Fruit fly (Drosophila melanogaster): ENCODE data around the gene CG33493.

The CG33493 gene

DNA sequence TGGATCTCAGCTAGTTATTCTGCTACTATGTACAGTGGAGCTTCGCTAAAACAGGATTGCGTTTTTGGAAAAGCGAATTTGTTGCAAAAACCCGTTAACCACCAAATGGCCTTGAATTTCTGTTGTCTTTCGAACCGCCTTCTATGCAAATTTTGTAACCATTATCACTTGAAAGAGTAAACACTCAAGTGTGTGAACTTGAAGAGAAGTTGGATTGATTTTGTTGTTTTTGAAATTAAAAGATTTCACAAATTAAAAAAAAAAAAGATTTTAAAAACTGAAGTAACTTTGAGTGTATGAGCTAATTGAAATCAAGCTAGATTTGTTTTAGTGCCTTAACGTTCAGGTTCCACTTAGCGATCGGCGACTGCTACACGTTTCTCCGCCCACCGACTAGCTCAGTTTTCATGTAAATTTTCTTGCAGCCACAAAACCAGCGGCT lies 9.0 kb downstream of the CG33493 start (continued):
- TF ChIP-seq CG6683 (GFP tag; optimal IDR thresholded peaks at IDR 0.05) (peak; percentile 18), CG30431 (GFP tag; optimal IDR thresholded peaks at IDR 0.05) (peak; percentile 40), yki (optimal IDR thresholded peaks at IDR 0.05) (no peak), CG14441 (GFP tag; IDR thresholded peaks at IDR 0.05) (peak; percentile 68), CG13287 (GFP tag; IDR thresholded peaks at IDR 0.05; ENCODE audit: partially characterized antibody) (no peak), Ets97D (GFP tag; optimal IDR thresholded peaks at IDR 0.05) (no peak), so (GFP tag; IDR thresholded peaks at IDR 0.05) (peak; percentile 72; the same call in 1 of the 3 replicates), CG31224 (GFP tag; IDR thresholded peaks at IDR 0.05) (no peak), slbo (GFP tag; IDR thresholded peaks at IDR 0.05) (peak; percentile 56), CG10462 (GFP tag; optimal IDR thresholded peaks at IDR 0.05) (peak; percentile 44), Mad (GFP tag; optimal IDR thresholded peaks at IDR 0.05) (no peak), mld (GFP tag; IDR thresholded peaks at IDR 0.05; ENCODE audit: partially characterized antibody) (no peak), ash1 (GFP tag; optimal IDR thresholded peaks at IDR 0.05) (peak; percentile 8), Xrp1 (GFP tag; IDR thresholded peaks at IDR 0.05) (peak; percentile 65), gt (GFP tag; IDR thresholded peaks at IDR 0.05) (peak; percentile 41; the same call in 1 of the 2 replicates), fd64A (GFP tag; optimal IDR thresholded peaks at IDR 0.05) (no peak), CG10209 (GFP tag; optimal IDR thresholded peaks at IDR 0.05) (peak; percentile 64), CG12155 (GFP tag; optimal IDR thresholded peaks at IDR 0.05) (no peak), CrebB (tag; optimal IDR thresholded peaks at IDR 0.05) (no peak), CG16863 (GFP tag; optimal IDR thresholded peaks at IDR 0.05) (peak; percentile 12), ind (GFP tag; optimal IDR thresholded peaks at IDR 0.05) (peak; percentile 80), Mes4 (GFP tag; optimal IDR thresholded peaks at IDR 0.05) (peak; percentile 59), kah (GFP tag; optimal IDR thresholded peaks at IDR 0.05) (no peak), CG8089 (GFP tag; optimal IDR thresholded peaks at IDR 0.05) (no peak), Rx (GFP tag; IDR thresholded peaks at IDR 0.05) (peak; percentile 68), eyg (GFP tag; optimal IDR thresholded peaks at IDR 0.05) (peak; percentile 45), gcm (GFP tag; optimal IDR thresholded peaks at IDR 0.05) (peak; percentile 25), CG3838 (GFP tag; optimal IDR thresholded peaks at IDR 0.05) (no peak), CG32532 (GFP tag; IDR thresholded peaks at IDR 0.05) (peak; percentile 78), nom (GFP tag; optimal IDR thresholded peaks at IDR 0.05) (no peak), ro (GFP tag; IDR thresholded peaks at IDR 0.05) (no peak), emc (GFP tag; optimal IDR thresholded peaks at IDR 0.05) (peak; percentile 30), CG6654 (GFP tag; optimal IDR thresholded peaks at IDR 0.05) (peak; percentile 58), p53 (GFP tag; optimal IDR thresholded peaks at IDR 0.05) (no peak), fd3F (GFP tag; optimal IDR thresholded peaks at IDR 0.05) (peak; percentile 19), chif (GFP tag; optimal IDR thresholded peaks at IDR 0.05) (peak; percentile 29 to 39), Xbp1 (GFP tag; optimal IDR thresholded peaks at IDR 0.05) (peak; percentile 65), ken (GFP tag; IDR thresholded peaks at IDR 0.05) (peak; percentile 64; the same call in 2 of the 3 replicates), dimm (GFP tag; IDR thresholded peaks at IDR 0.05) (no peak), insv (GFP tag; optimal IDR thresholded peaks at IDR 0.05) (no peak), Neu2 (GFP tag; optimal IDR thresholded peaks at IDR 0.05; ENCODE audit: borderline replicate concordance) (no peak), CG5180 (GFP tag; optimal IDR thresholded peaks at IDR 0.05) (peak; percentile 66), CG10431 (GFP tag; optimal IDR thresholded peaks at IDR 0.05) (no peak), gfzf (GFP tag; optimal IDR thresholded peaks at IDR 0.05) (no peak), lmd (GFP tag; IDR thresholded peaks at IDR 0.05) (peak; percentile 75), Opbp (GFP tag; IDR thresholded peaks at IDR 0.05; ENCODE audit: partially characterized antibody) (no peak), CG4820 (GFP tag; optimal IDR thresholded peaks at IDR 0.05) (peak; percentile 64), Ada2b (GFP tag; IDR thresholded peaks at IDR 0.05) (peak; percentile 59), tin (GFP tag; optimal IDR thresholded peaks at IDR 0.05) (peak; percentile 33), run (tag; optimal IDR thresholded peaks at IDR 0.05) (peak; percentile 24), vfl (GFP tag; optimal IDR thresholded peaks at IDR 0.05) (peak; percentile 6), pnt (GFP tag; optimal IDR thresholded peaks at IDR 0.05) (peak; percentile 76)

Measured in whole organism, embryonic.